Worm (Caenorhabditis elegans) whole organism, late embryonic: ENCODE data around the gene syg-1.

Experiments
- C38D4.7 ChIP-seq: fragments of 200-800 bp; sonication (Bioruptor generic); optimal IDR thresholded peaks from 2 replicates; lab custom pipeline; 2018; ENCODE audit warnings: mild to moderate bottlenecking, missing genetic modification characterization, moderate library complexity, missing compliant biosample characterization
- K09A11.1 ChIP-seq: sonication (generic microtip); optimal IDR thresholded peaks from 2 replicates; lab custom pipeline; 2017; ENCODE audit warnings: antibody characterized with exemption, mild to moderate bottlenecking, missing genetic modification characterization, missing compliant biosample characterization; ENCODE audit not compliant: insufficient read depth
- ama-1 ChIP-seq: fragments of 150-350 bp; optimal IDR thresholded peaks from 2 replicates; lab custom pipeline; 2014
- ceh-2 ChIP-seq: sonication (generic microtip); optimal IDR thresholded peaks from 2 replicates; lab custom pipeline; 2016; ENCODE audit warnings: missing genotype, missing genetic modification characterization, missing compliant biosample characterization
- ceh-30 ChIP-seq: fragments of 150-350 bp; optimal IDR thresholded peaks from 2 replicates; lab custom pipeline; 2014; ENCODE audit warnings: missing biosample characterization, missing genetic modification characterization
- ceh-31 ChIP-seq: sonication (generic microtip); optimal IDR thresholded peaks from 2 replicates; lab custom pipeline; 2016; ENCODE audit warnings: missing genetic modification characterization, missing compliant biosample characterization
- ceh-48 ChIP-seq: sonication (generic microtip); optimal IDR thresholded peaks from 2 replicates; lab custom pipeline; 2016; ENCODE audit warnings: missing genetic modification characterization, inconsistent platforms, missing compliant biosample characterization
- ceh-6 ChIP-seq: fragments of 200-800 bp; sonication (Bioruptor generic); optimal IDR thresholded peaks from 2 replicates; lab custom pipeline; 2018; ENCODE audit warnings: mild to moderate bottlenecking, missing genetic modification characterization, missing compliant biosample characterization
- fkh-10 ChIP-seq: fragments of 150-350 bp; optimal IDR thresholded peaks from 2 replicates; lab custom pipeline; 2014; ENCODE audit warnings: missing biosample characterization, missing genetic modification reagents, missing genetic modification characterization
- hlh-15 ChIP-seq: sonication (generic microtip); optimal IDR thresholded peaks from 2 replicates; lab custom pipeline; 2016; ENCODE audit warnings: missing genetic modification characterization, missing compliant biosample characterization
- madf-2 ChIP-seq: sonication (generic microtip); optimal IDR thresholded peaks from 2 replicates; lab custom pipeline; 2017; ENCODE audit warnings: missing genetic modification characterization, missing compliant biosample characterization
- nhr-11 ChIP-seq: fragments of 150-350 bp; optimal IDR thresholded peaks from 2 replicates; lab custom pipeline; 2014; ENCODE audit warnings: missing biosample characterization, missing genetic modification characterization
- pha-4 ChIP-seq: fragments of 150-350 bp; optimal IDR thresholded peaks from 2 replicates; lab custom pipeline; 2018; ENCODE audit warnings: missing biosample characterization, missing genetic modification reagents, missing genetic modification characterization
- pros-1 ChIP-seq: fragments of 150-350 bp; optimal IDR thresholded peaks from 2 replicates; lab custom pipeline; 2014; ENCODE audit warnings: missing biosample characterization, missing genetic modification reagents, missing genetic modification characterization

DNA sequence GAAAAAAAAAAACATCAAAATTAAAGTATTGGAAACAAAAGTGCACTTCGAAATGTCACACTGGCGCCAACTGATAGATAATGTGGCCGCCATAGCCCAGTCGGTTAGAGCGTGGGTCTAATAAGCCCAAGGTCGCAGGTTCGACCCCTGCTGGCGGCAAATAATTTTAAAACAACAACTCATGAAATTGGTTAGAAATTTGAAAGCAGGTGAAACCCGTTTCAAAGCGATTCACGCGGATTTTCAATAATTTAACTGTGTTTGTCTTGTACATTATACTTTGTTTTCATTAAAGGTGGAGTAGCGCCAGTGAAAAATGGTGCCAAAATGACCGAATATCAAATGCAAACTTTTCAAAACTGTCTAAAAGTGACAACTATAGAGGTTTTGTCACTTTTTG is 16.2 kb upstream of the syg-1 start:
- TF ChIP-seq ceh-48 (tag; lab: Kevin White, UChicago) (no peak), ceh-31 (tag; lab: Kevin White, UChicago) (no peak), pros-1 (tag; lab: Kevin White, UChicago) (no peak), hlh-15 (tag; lab: Kevin White, UChicago) (no peak), K09A11.1 (tag; lab: Kevin White, UChicago) (no peak), ama-1 (no peak), pha-4 (tag; lab: Kevin White, UChicago) (no peak), ceh-30 (no peak), ceh-6 (GFP tag; lab: Kevin White, UChicago) (no peak), C38D4.7 (GFP tag; lab: Kevin White, UChicago) (no peak), nhr-11 (tag; lab: Kevin White, UChicago) (no peak), ceh-2 (no peak), fkh-10 (GFP tag; lab: Kevin White, UChicago) (no peak), madf-2 (tag; lab: Kevin White, UChicago) (no peak)
